Worm (Caenorhabditis elegans) whole organism, L3 larva: ENCODE measurements around the gene C26B2.7.

ENCODE experiments used
- egl-27 ChIP-seq: sonication (generic microtip); optimal IDR thresholded peaks from 4 replicates; lab custom pipeline; 2017; ENCODE audit warnings: missing biosample characterization, missing genetic modification reagents, missing genetic modification characterization
- elt-2 ChIP-seq: sonication (generic microtip); optimal IDR thresholded peaks from 2 replicates; lab custom pipeline; 2016; ENCODE audit warnings: missing genetic modification reagents, mild to moderate bottlenecking, missing genetic modification characterization, missing compliant biosample characterization
- mml-1 ChIP-seq: fragments of 150-350 bp; sonication (generic microtip); optimal IDR thresholded peaks from 3 replicates; lab custom pipeline; 2014; ENCODE audit warnings: missing biosample characterization, missing genetic modification characterization
- nhr-25 ChIP-seq: sonication (generic microtip); optimal IDR thresholded peaks from 2 replicates; lab custom pipeline; 2017; ENCODE audit warnings: missing biosample characterization, missing genetic modification characterization

ce11 chrIV:8053955-8054354 is 37.9 kb downstream of the C26B2.7 start:
- no peak for TF ChIP-seq mml-1 (tag; lab: Kevin White, UChicago)
- TF ChIP-seq nhr-25 (tag; lab: Kevin White, UChicago) = no peak
- no peak for TF ChIP-seq egl-27 (tag; lab: Kevin White, UChicago)
- TF ChIP-seq elt-2 (tag; lab: Kevin White, UChicago) = no peak
